Worm (Caenorhabditis elegans): ENCODE data around the gene dpy-6.
A peak's percentile ranks its signal among the peaks of the same experiment; 100 is the strongest.

The dpy-6 gene

ce11 chrX:8473468-8473867 lies 18.0 kb upstream of the dpy-6 start (continued):
- TF ChIP-seq pha-4 (GFP tag; IDR thresholded peaks at IDR 0.05), result peak; percentile 55
- no peak for TF ChIP-seq pha-4 (tag; optimal IDR thresholded peaks at IDR 0.05)
- TF ChIP-seq fkh-10 (GFP tag; optimal IDR thresholded peaks at IDR 0.05), result no peak
- no peak for TF ChIP-seq lin-38 (GFP tag; IDR thresholded peaks at IDR 0.05)
- TF ChIP-seq nhr-28 (tag; optimal IDR thresholded peaks at IDR 0.05), result peak; percentile 87
- TF ChIP-seq daf-19 (GFP tag; conservative IDR thresholded peaks at IDR 0.05), result no peak
- TF ChIP-seq dmd-6 (GFP tag; IDR thresholded peaks at IDR 0.05), result peak; percentile 97
- TF ChIP-seq tag-97 (GFP tag; IDR thresholded peaks at IDR 0.05), result no peak
- no peak for TF ChIP-seq ceh-82 (tag; optimal IDR thresholded peaks at IDR 0.05)
- no peak for TF ChIP-seq D1046.2 (GFP tag; IDR thresholded peaks at IDR 0.05)
- TF ChIP-seq attf-4 (tag; optimal IDR thresholded peaks at IDR 0.05), result no peak
- peak; percentile 85 for TF ChIP-seq nhr-102 (tag; optimal IDR thresholded peaks at IDR 0.05)
- no peak for TF ChIP-seq fos-1 (tag; optimal IDR thresholded peaks at IDR 0.05)
- no peak for TF ChIP-seq ces-1 (GFP tag; optimal IDR thresholded peaks at IDR 0.05)
- no peak for TF ChIP-seq zfp-2 (tag; optimal IDR thresholded peaks at IDR 0.05)
- TF ChIP-seq aly-2 (tag; optimal IDR thresholded peaks at IDR 0.05), result no peak
- TF ChIP-seq F44E2.7 (GFP tag; IDR thresholded peaks at IDR 0.05), result no peak
- TF ChIP-seq ceh-44 (GFP tag; IDR thresholded peaks at IDR 0.05), result no peak
- TF ChIP-seq lin-29 (GFP tag; IDR thresholded peaks at IDR 0.05), result no peak
- TF ChIP-seq aha-1 (tag), result peak; percentile 90
- TF ChIP-seq unc-62 (GFP tag; optimal IDR thresholded peaks at IDR 0.05 in 1 of 2), result no peak
- TF ChIP-seq unc-62 (tag; optimal IDR thresholded peaks at IDR 0.05), result no peak
- TF ChIP-seq dpl-1 (GFP tag; optimal IDR thresholded peaks at IDR 0.05), result no peak
- TF ChIP-seq nhr-10 (tag; optimal IDR thresholded peaks at IDR 0.05), result peak; percentile 63
- no peak for TF ChIP-seq lin-15B (tag; optimal IDR thresholded peaks at IDR 0.05)
- TF ChIP-seq T20F7.1 (GFP tag; optimal IDR thresholded peaks at IDR 0.05), result peak; percentile 60
- peak in 1 of 2 experiments; percentile 79 for TF ChIP-seq hif-1 (tag; optimal IDR thresholded peaks at IDR 0.05)
- no peak for TF ChIP-seq spr-3 (GFP tag; optimal IDR thresholded peaks at IDR 0.05)
- TF ChIP-seq lin-39 (tag; optimal IDR thresholded peaks at IDR 0.05), result no peak
- TF ChIP-seq set-16 (GFP tag; IDR thresholded peaks at IDR 0.05), result no peak
- TF ChIP-seq ZK337.2 (GFP tag; IDR thresholded peaks at IDR 0.05), result no peak
- no peak for TF ChIP-seq ceh-20 (GFP tag; IDR thresholded peaks at IDR 0.05)
- TF ChIP-seq mes-2 (tag; optimal IDR thresholded peaks at IDR 0.05; ENCODE audit: poor library complexity, severe bottlenecking), result peak; percentile 7
- no peak for TF ChIP-seq arid-1 (GFP tag; conservative IDR thresholded peaks at IDR 0.05)
- no peak for TF ChIP-seq nhr-11 (tag; optimal IDR thresholded peaks at IDR 0.05)
- TF ChIP-seq nhr-111 (GFP tag; optimal IDR thresholded peaks at IDR 0.05), result no peak
- TF ChIP-seq saeg-2 (GFP tag; IDR thresholded peaks at IDR 0.05), result no peak
- TF ChIP-seq ztf-11 (tag; optimal IDR thresholded peaks at IDR 0.05), result no peak
- no peak for TF ChIP-seq Y5F2A.4 (GFP tag; optimal IDR thresholded peaks at IDR 0.05)
- no peak for TF ChIP-seq madf-9 (GFP tag; conservative IDR thresholded peaks at IDR 0.05)
- TF ChIP-seq vab-7 (GFP tag; IDR thresholded peaks at IDR 0.05), result no peak
- no peak for TF ChIP-seq dmd-9 (GFP tag; IDR thresholded peaks at IDR 0.05)
- no peak for TF ChIP-seq skn-1 (tag; optimal IDR thresholded peaks at IDR 0.05)
- no peak for TF ChIP-seq cey-2 (tag; optimal IDR thresholded peaks at IDR 0.05; ENCODE audit: borderline replicate concordance, insufficient read depth)
- peak in 1 of 2 experiments; percentile 19 for TF ChIP-seq daf-16 (GFP tag; optimal IDR thresholded peaks at IDR 0.05)
- TF ChIP-seq daf-16 (tag; optimal IDR thresholded peaks at IDR 0.05), result peak; percentile 96
- TF ChIP-seq nhr-77 (tag; optimal IDR thresholded peaks at IDR 0.05), result peak; percentile 94
- peak; percentile 98 for TF ChIP-seq pqm-1 (tag; optimal IDR thresholded peaks at IDR 0.05)
- TF ChIP-seq ceh-32 (tag; optimal IDR thresholded peaks at IDR 0.05; ENCODE audit: poor library complexity), result no peak
- TF ChIP-seq hlh-11 (tag; optimal IDR thresholded peaks at IDR 0.05), result peak; percentile 89
- no peak for TF ChIP-seq Y48G9A.11 (GFP tag; IDR thresholded peaks at IDR 0.05)
- no peak for TF ChIP-seq egl-43 (GFP tag; IDR thresholded peaks at IDR 0.05)
- TF ChIP-seq spr-1 (tag; optimal IDR thresholded peaks at IDR 0.05), result no peak

All from whole organism, L4 larva.